Worm (Caenorhabditis elegans) whole organism, early embryonic: ENCODE measurements around the gene F26D11.1.

Source experiments
- B0310.2 ChIP-seq: sonication (generic microtip); optimal IDR thresholded peaks from 2 replicates; lab custom pipeline; 2016; ENCODE audit warnings: mild to moderate bottlenecking, missing genetic modification characterization, missing compliant biosample characterization
- F13C5.2 ChIP-seq: sonication (generic microtip); optimal IDR thresholded peaks from 2 replicates; lab custom pipeline; 2017; ENCODE audit warnings: mild to moderate bottlenecking, missing genetic modification characterization, inconsistent platforms, missing compliant biosample characterization
- aly-1 ChIP-seq: sonication (generic microtip); optimal IDR thresholded peaks from 2 replicates; lab custom pipeline; 2016; ENCODE audit warnings: missing genetic modification characterization, missing compliant biosample characterization
- ama-1 ChIP-seq: fragments of 150-350 bp; optimal IDR thresholded peaks from 2 replicates; lab custom pipeline; 2014
- ceh-13 ChIP-seq: fragments of 200-800 bp; sonication (Bioruptor generic); optimal IDR thresholded peaks from 2 replicates; lab custom pipeline; 2018; ENCODE audit warnings: mild to moderate bottlenecking, missing genetic modification characterization, missing compliant biosample characterization
- ceh-36 ChIP-seq: sonication (generic microtip); optimal IDR thresholded peaks from 2 replicates; lab custom pipeline; 2016; ENCODE audit warnings: missing genetic modification characterization, inconsistent platforms, missing compliant biosample characterization
- ets-7 ChIP-seq: sonication (generic microtip); optimal IDR thresholded peaks from 2 replicates; lab custom pipeline; 2016; ENCODE audit warnings: missing genotype, missing genetic modification characterization, missing compliant biosample characterization
- flt-1 ChIP-seq: fragments of 200-800 bp; sonication (Bioruptor generic); IDR thresholded peaks from 2 replicates; pipeline ENCODE4 v1.3.6; 2022; ENCODE audit warnings: missing genetic modification characterization, missing compliant biosample characterization
- hmbx-1 ChIP-seq: sonication (generic microtip); optimal IDR thresholded peaks from 2 replicates; lab custom pipeline; 2016; ENCODE audit warnings: mild to moderate bottlenecking, missing genetic modification characterization, missing compliant biosample characterization
- hmg-4 ChIP-seq: fragments of 200-800 bp; sonication (Bioruptor generic); optimal IDR thresholded peaks from 2 replicates; lab custom pipeline; 2018; ENCODE audit warnings: mild to moderate bottlenecking, missing genetic modification characterization, missing compliant biosample characterization
- hnd-1 ChIP-seq: sonication (generic microtip); optimal IDR thresholded peaks from 2 replicates; lab custom pipeline; 2016; ENCODE audit warnings: missing genetic modification characterization, missing compliant biosample characterization
- pes-1 ChIP-seq: fragments of 200-800 bp; sonication (Bioruptor generic); IDR thresholded peaks from 2 replicates; pipeline ENCODE4 v1.3.6; 2022; ENCODE audit warnings: missing genetic modification reagents, missing genetic modification characterization, missing compliant biosample characterization
- scrt-1 ChIP-seq: fragments of 200-800 bp; sonication (Bioruptor generic); IDR thresholded peaks from 2 replicates; pipeline ENCODE4 v1.3.6; 2022; ENCODE audit warnings: missing genetic modification characterization, missing compliant biosample characterization
- sea-1 ChIP-seq: fragments of 200-800 bp; sonication (Bioruptor generic); conservative IDR thresholded peaks from 2 replicates; pipeline ENCODE4 v1.3.6; 2022; ENCODE audit warnings: missing genetic modification characterization, missing compliant biosample characterization
- tbx-11 ChIP-seq: fragments of 200-800 bp; sonication (Bioruptor generic); IDR thresholded peaks from 2 replicates; pipeline ENCODE4 v1.3.6; 2022; ENCODE audit warnings: missing genetic modification characterization, missing compliant biosample characterization
- tbx-37 ChIP-seq: fragments of 200-800 bp; sonication (Bioruptor generic); conservative IDR thresholded peaks from 2 replicates; pipeline ENCODE4 v1.3.6; 2022; ENCODE audit warnings: missing genetic modification reagents, missing genetic modification characterization, missing compliant biosample characterization
- tra-4 ChIP-seq: sonication (generic microtip); optimal IDR thresholded peaks from 2 replicates; lab custom pipeline; 2017; ENCODE audit warnings: missing genetic modification characterization, missing compliant biosample characterization

F26D11.1 gene

ce11 chrV:7980993-7981595 lies at the start of gene F26D11.1:
Gene F26D11.1, plus strand, starts transcription at chrV:7981545.
- no peak for TF ChIP-seq ets-7 (tag; lab: Kevin White, UChicago)
- no peak for TF ChIP-seq hmg-4 (GFP tag; lab: Kevin White, UChicago)
- TF ChIP-seq F13C5.2 (tag; lab: Kevin White, UChicago), result no peak
- no peak for TF ChIP-seq scrt-1 (GFP tag; lab: Robert Waterston, UW)
- no peak for TF ChIP-seq hmbx-1 (tag; lab: Kevin White, UChicago)

- no peak for TF ChIP-seq tbx-11 (GFP tag; lab: Robert Waterston, UW)
- TF ChIP-seq aly-1, result no peak
- no peak for TF ChIP-seq hmbx-1 (tag; lab: Kevin White, UChicago)
- no peak for TF ChIP-seq sea-1
- no peak for TF ChIP-seq B0310.2 (tag; lab: Kevin White, UChicago)
- TF ChIP-seq F13C5.2 (tag; lab: Kevin White, UChicago), result no peak
- no peak for TF ChIP-seq flt-1 (GFP tag; lab: Robert Waterston, UW)
- TF ChIP-seq scrt-1 (GFP tag; lab: Robert Waterston, UW), result no peak
- TF ChIP-seq hmg-4 (GFP tag; lab: Kevin White, UChicago), result no peak
Measured at ce11 chrV:7932998-7933397, 48.3 kb upstream of the F26D11.1 start, which contains the start of gene ncx-10. Gene ncx-10, minus strand, starts transcription at chrV:7933098.

- no peak for TF ChIP-seq flt-1 (GFP tag; lab: Robert Waterston, UW)
- no peak for TF ChIP-seq B0310.2 (tag; lab: Kevin White, UChicago)
- no peak for TF ChIP-seq hmg-4 (GFP tag; lab: Kevin White, UChicago)
- TF ChIP-seq tra-4, result no peak
- no peak for TF ChIP-seq ama-1 (lab: Kevin White, UChicago)
- no peak for TF ChIP-seq scrt-1 (GFP tag; lab: Robert Waterston, UW)
- no peak for TF ChIP-seq ceh-36
- TF ChIP-seq F13C5.2 (tag; lab: Kevin White, UChicago), result no peak
- TF ChIP-seq hmbx-1 (tag; lab: Kevin White, UChicago), result no peak
- no peak for TF ChIP-seq tbx-37
- TF ChIP-seq ceh-13 (GFP tag; lab: Kevin White, UChicago), result no peak
- TF ChIP-seq pes-1 (GFP tag; lab: Robert Waterston, UW), result no peak
Measured at ce11 chrV:7937152-7937551, 44.2 kb upstream of the F26D11.1 start, which contains the start of gene srsx-3. Gene srsx-3, minus strand, starts transcription at chrV:7937252.

- no peak for TF ChIP-seq pes-1 (GFP tag; lab: Robert Waterston, UW)
- no peak for TF ChIP-seq aly-1
- TF ChIP-seq tbx-37, result no peak
- no peak for TF ChIP-seq tra-4
- TF ChIP-seq ets-7 (tag; lab: Kevin White, UChicago), result no peak
- no peak for TF ChIP-seq sea-1
Measured at ce11 chrV:7940299-7940698, 41.0 kb upstream of the F26D11.1 start, which contains the start of gene srt-53. Gene srt-53, minus strand, starts transcription at chrV:7940399.

- TF ChIP-seq scrt-1 (GFP tag; lab: Robert Waterston, UW) (no peak), ama-1 (lab: Kevin White, UChicago) (no peak), hnd-1 (tag; lab: Kevin White, UChicago) (no peak), tbx-11 (GFP tag; lab: Robert Waterston, UW) (no peak), F13C5.2 (tag; lab: Kevin White, UChicago) (no peak), B0310.2 (tag; lab: Kevin White, UChicago) (no peak), hmbx-1 (tag; lab: Kevin White, UChicago) (no peak), ceh-36 (no peak), pes-1 (GFP tag; lab: Robert Waterston, UW) (no peak), aly-1 (no peak), ets-7 (tag; lab: Kevin White, UChicago) (no peak), flt-1 (GFP tag; lab: Robert Waterston, UW) (no peak), tbx-37 (no peak)
Measured at ce11 chrV:7943568-7943967, 37.8 kb upstream of the F26D11.1 start, which contains the start of gene Y97E10B.1. Gene Y97E10B.1, plus strand, starts transcription at chrV:7943868.

ce11 chrV:7946229-7946628 lies 35.1 kb upstream of the F26D11.1 start:
- TF ChIP-seq ceh-13 (GFP tag; lab: Kevin White, UChicago) (no peak), ceh-36 (no peak), ets-7 (tag; lab: Kevin White, UChicago) (no peak), flt-1 (GFP tag; lab: Robert Waterston, UW) (no peak), tbx-37 (no peak), pes-1 (GFP tag; lab: Robert Waterston, UW) (no peak), aly-1 (no peak), tra-4 (no peak), scrt-1 (GFP tag; lab: Robert Waterston, UW) (no peak)

ce11 chrV:7952855-7953254 lies 28.5 kb upstream of the F26D11.1 start, which contains the start of gene clec-216:
Gene clec-216, minus strand, starts transcription at chrV:7952955.
- TF ChIP-seq tra-4 (no peak), B0310.2 (tag; lab: Kevin White, UChicago) (no peak), F13C5.2 (tag; lab: Kevin White, UChicago) (no peak), hmg-4 (GFP tag; lab: Kevin White, UChicago) (no peak), flt-1 (GFP tag; lab: Robert Waterston, UW) (no peak), hmbx-1 (tag; lab: Kevin White, UChicago) (no peak)

- TF ChIP-seq hmbx-1 (tag; lab: Kevin White, UChicago), result no peak
- TF ChIP-seq scrt-1 (GFP tag; lab: Robert Waterston, UW), result no peak
- TF ChIP-seq ets-7 (tag; lab: Kevin White, UChicago), result no peak
Measured at ce11 chrV:7954552-7954951, 26.8 kb upstream of the F26D11.1 start, which contains the start of gene F26D11.13. Gene F26D11.13, minus strand, starts transcription at chrV:7954652.
